Fruit fly (Drosophila melanogaster) whole organism, embryonic: Measurements from ENCODE around the gene Lim1.

Experiments used
- CG14860 ChIP-seq: fragments of 200-800 bp; sonication (Bioruptor generic); IDR thresholded peaks from 3 replicates; pipeline ENCODE4 v1.3.6; 2022; ENCODE audit warnings: missing biosample characterization, missing genetic modification characterization; ENCODE audit not compliant: partially characterized antibody
- CG4282 ChIP-seq: fragments of 200-800 bp; sonication (Bioruptor generic); optimal IDR thresholded peaks from 2 replicates; lab custom pipeline; 2016; ENCODE audit warnings: missing biosample characterization, missing genetic modification characterization
- NfI ChIP-seq: fragments of 200-800 bp; sonication (Bioruptor generic); optimal IDR thresholded peaks from 3 replicates; lab custom pipeline; 2018; ENCODE audit warnings: missing biosample characterization, mild to moderate bottlenecking, missing genetic modification characterization, moderate library complexity
- Sin3A ChIP-seq: fragments of >200 bp; optimal IDR thresholded peaks from 2 replicates; lab custom pipeline; 2018
- ap ChIP-seq: fragments of 200-800 bp; sonication (Bioruptor generic); IDR thresholded peaks from 2 replicates; pipeline ENCODE4 v1.3.6; 2022; ENCODE audit warnings: missing biosample characterization, missing genetic modification characterization
- lov ChIP-seq, 2 experiments: fragments of 200-800 bp in 1 of 2; fragments of >200 bp in 1 of 2; sonication (Bioruptor generic) in 1 of 2; IDR thresholded peaks in 1 of 2; optimal IDR thresholded peaks in 1 of 2; 2 replicates in 1 of 2; 3 replicates in 1 of 2; pipeline versions ENCODE4 v1.3.6 to Lab custom; 2017 to 2022; ENCODE audit warnings: missing biosample characterization in 1 of 2, missing genetic modification characterization in 1 of 2
- wor ChIP-seq: fragments of 200-800 bp; sonication (Bioruptor generic); IDR thresholded peaks from 2 replicates; pipeline ENCODE4 v1.3.6; 2022; ENCODE audit warnings: missing biosample characterization, missing genetic modification characterization

dm6 chrX:8747627-8748026, 58.0 kb downstream of the Lim1 start:
- TF ChIP-seq ap (GFP tag; lab: Robert Waterston, UW) (no peak), wor (GFP tag; lab: Robert Waterston, UW) (no peak), CG4282 (GFP tag; lab: Kevin White, UChicago) (no peak), CG14860 (no peak), Sin3A (no peak), lov (optimal IDR thresholded peaks at IDR 0.05; lab: Kevin White, UChicago) (no peak), lov (GFP tag; IDR thresholded peaks at IDR 0.05; lab: Robert Waterston, UW) (no peak), NfI (no peak)
